Worm (Caenorhabditis elegans) whole organism, late embryonic: Measurements from ENCODE around the gene ctbp-1.

Experiments
- C08G9.2 ChIP-seq: sonication (generic microtip); optimal IDR thresholded peaks from 2 replicates; lab custom pipeline; 2016; ENCODE audit warnings: mild to moderate bottlenecking, missing genetic modification characterization, moderate library complexity, missing compliant biosample characterization
- C38D4.7 ChIP-seq: fragments of 200-800 bp; sonication (Bioruptor generic); optimal IDR thresholded peaks from 2 replicates; lab custom pipeline; 2018; ENCODE audit warnings: mild to moderate bottlenecking, missing genetic modification characterization, moderate library complexity, missing compliant biosample characterization
- K02D7.2 ChIP-seq: sonication (generic microtip); optimal IDR thresholded peaks from 2 replicates; lab custom pipeline; 2017; ENCODE audit warnings: mild to moderate bottlenecking, missing genetic modification characterization, missing compliant biosample characterization
- Y22D7AL.16 ChIP-seq: sonication (generic microtip); optimal IDR thresholded peaks from 2 replicates; lab custom pipeline; 2016; ENCODE audit warnings: missing genetic modification characterization, missing compliant biosample characterization
- ama-1 ChIP-seq: fragments of 150-350 bp; optimal IDR thresholded peaks from 2 replicates; lab custom pipeline; 2014
- ceh-18 ChIP-seq: sonication (generic microtip); optimal IDR thresholded peaks from 2 replicates; lab custom pipeline; 2016; ENCODE audit warnings: missing genetic modification characterization, missing compliant biosample characterization
- ceh-19 ChIP-seq: fragments of 200-800 bp; sonication (Bioruptor generic); optimal IDR thresholded peaks from 2 replicates; lab custom pipeline; 2018; ENCODE audit warnings: mild to moderate bottlenecking, missing genetic modification characterization, missing compliant biosample characterization
- ceh-22 ChIP-seq: sonication (generic microtip); optimal IDR thresholded peaks from 2 replicates; lab custom pipeline; 2017; ENCODE audit warnings: missing biosample characterization, missing genetic modification characterization
- ceh-24 ChIP-seq: sonication (generic microtip); optimal IDR thresholded peaks from 2 replicates; lab custom pipeline; 2016; ENCODE audit warnings: mild to moderate bottlenecking, missing genetic modification characterization, missing compliant biosample characterization
- ceh-31 ChIP-seq: sonication (generic microtip); optimal IDR thresholded peaks from 2 replicates; lab custom pipeline; 2016; ENCODE audit warnings: missing genetic modification characterization, missing compliant biosample characterization
- ceh-34 ChIP-seq: sonication (generic microtip); optimal IDR thresholded peaks from 2 replicates; lab custom pipeline; 2016; ENCODE audit warnings: mild to moderate bottlenecking, missing genetic modification characterization, missing compliant biosample characterization
- ceh-45 ChIP-seq: fragments of 200-800 bp; sonication (Bioruptor generic); IDR thresholded peaks from 2 replicates; pipeline ENCODE4 v1.3.6; 2022; ENCODE audit warnings: missing genetic modification reagents, missing genetic modification characterization, missing compliant biosample characterization
- ceh-48 ChIP-seq: sonication (generic microtip); optimal IDR thresholded peaks from 2 replicates; lab custom pipeline; 2016; ENCODE audit warnings: missing genetic modification characterization, inconsistent platforms, missing compliant biosample characterization
- ceh-6 ChIP-seq: fragments of 200-800 bp; sonication (Bioruptor generic); optimal IDR thresholded peaks from 2 replicates; lab custom pipeline; 2018; ENCODE audit warnings: mild to moderate bottlenecking, missing genetic modification characterization, missing compliant biosample characterization
- dmd-4 ChIP-seq: sonication (generic microtip); optimal IDR thresholded peaks from 2 replicates; lab custom pipeline; 2016; ENCODE audit warnings: borderline replicate concordance, missing genetic modification characterization, missing compliant biosample characterization
- elt-2 ChIP-seq: sonication (generic microtip); optimal IDR thresholded peaks from 2 replicates; lab custom pipeline; 2016; ENCODE audit warnings: missing genetic modification reagents, missing genetic modification characterization, missing compliant biosample characterization
- elt-4 ChIP-seq: sonication (generic microtip); optimal IDR thresholded peaks from 2 replicates; lab custom pipeline; 2016; ENCODE audit warnings: missing genetic modification characterization, missing compliant biosample characterization
- ets-4 ChIP-seq: sonication (generic microtip); optimal IDR thresholded peaks from 2 replicates; lab custom pipeline; 2016; ENCODE audit warnings: missing genetic modification characterization, missing compliant biosample characterization
- eyg-1 ChIP-seq: sonication (generic microtip); optimal IDR thresholded peaks from 2 replicates; lab custom pipeline; 2016; ENCODE audit warnings: missing genotype, missing genetic modification characterization, missing compliant biosample characterization
- fkh-10 ChIP-seq: fragments of 150-350 bp; optimal IDR thresholded peaks from 2 replicates; lab custom pipeline; 2014; ENCODE audit warnings: missing biosample characterization, missing genetic modification reagents, missing genetic modification characterization
- fkh-6 ChIP-seq: sonication (generic microtip); optimal IDR thresholded peaks from 2 replicates; lab custom pipeline; 2016; ENCODE audit warnings: missing genetic modification characterization, missing compliant biosample characterization
- gmeb-2 ChIP-seq: sonication (generic microtip); optimal IDR thresholded peaks from 2 replicates; lab custom pipeline; 2016; ENCODE audit warnings: missing genetic modification characterization, inconsistent platforms, missing compliant biosample characterization
- hlh-13 ChIP-seq: fragments of 200-800 bp; sonication (Bioruptor generic); optimal IDR thresholded peaks from 2 replicates; lab custom pipeline; 2018; ENCODE audit warnings: mild to moderate bottlenecking, missing genetic modification characterization, missing compliant biosample characterization
- hlh-6 ChIP-seq: sonication (generic microtip); optimal IDR thresholded peaks from 2 replicates; lab custom pipeline; 2016; ENCODE audit warnings: missing genotype, missing genetic modification characterization, missing compliant biosample characterization
- hlh-8 ChIP-seq: sonication (generic microtip); optimal IDR thresholded peaks from 2 replicates; lab custom pipeline; 2016; ENCODE audit warnings: missing genotype, missing genetic modification characterization, missing compliant biosample characterization
- lim-6 ChIP-seq: sonication (generic microtip); optimal IDR thresholded peaks from 2 replicates; lab custom pipeline; 2016; ENCODE audit warnings: missing genetic modification characterization, missing compliant biosample characterization
- lin-11 ChIP-seq: fragments of 200-800 bp; sonication (Bioruptor generic); optimal IDR thresholded peaks from 2 replicates; lab custom pipeline; 2018; ENCODE audit warnings: mild to moderate bottlenecking, missing genetic modification characterization, missing compliant biosample characterization
- nfya-1 ChIP-seq: sonication (generic microtip); optimal IDR thresholded peaks from 2 replicates; lab custom pipeline; 2017; ENCODE audit warnings: missing genetic modification characterization, mild to moderate bottlenecking, missing compliant biosample characterization, antibody characterized with exemption, moderate library complexity
- nhr-11 ChIP-seq: fragments of 150-350 bp; optimal IDR thresholded peaks from 2 replicates; lab custom pipeline; 2014; ENCODE audit warnings: missing biosample characterization, missing genetic modification characterization
- nhr-232 ChIP-seq: sonication (generic microtip); optimal IDR thresholded peaks from 2 replicates; lab custom pipeline; 2016; ENCODE audit warnings: missing genetic modification characterization, missing compliant biosample characterization
- odd-2 ChIP-seq: sonication (generic microtip); optimal IDR thresholded peaks from 2 replicates; lab custom pipeline; 2017; ENCODE audit warnings: antibody characterized with exemption, mild to moderate bottlenecking, missing genetic modification characterization, missing compliant biosample characterization
- pag-3 ChIP-seq: sonication (generic microtip); optimal IDR thresholded peaks from 2 replicates; lab custom pipeline; 2016; ENCODE audit warnings: missing compliant biosample characterization, missing genetic modification characterization, borderline replicate concordance
- pat-9 ChIP-seq: fragments of 200-800 bp; sonication (Bioruptor generic); optimal IDR thresholded peaks from 2 replicates; lab custom pipeline; 2018; ENCODE audit warnings: mild to moderate bottlenecking, missing genetic modification characterization, moderate library complexity, missing compliant biosample characterization
- pha-2 ChIP-seq: sonication (generic microtip); optimal IDR thresholded peaks from 2 replicates; lab custom pipeline; 2017; ENCODE audit warnings: mild to moderate bottlenecking, missing genetic modification characterization, missing compliant biosample characterization
- ref-2 ChIP-seq: sonication (generic microtip); optimal IDR thresholded peaks from 2 replicates; lab custom pipeline; 2016; ENCODE audit warnings: missing genetic modification characterization, missing compliant biosample characterization
- sdc-2 ChIP-seq: sonication (generic microtip); optimal IDR thresholded peaks from 2 replicates; lab custom pipeline; 2016; ENCODE audit warnings: missing genotype, missing genetic modification characterization, missing compliant biosample characterization
- sox-2 ChIP-seq: fragments of 200-800 bp; sonication (Bioruptor generic); IDR thresholded peaks from 2 replicates; pipeline ENCODE4 v1.3.6; 2022; ENCODE audit warnings: missing genetic modification reagents, missing genetic modification characterization, missing compliant biosample characterization
- sox-4 ChIP-seq: sonication (generic microtip); optimal IDR thresholded peaks from 2 replicates; lab custom pipeline; 2017; ENCODE audit warnings: mild to moderate bottlenecking, missing genetic modification characterization, inconsistent platforms, missing compliant biosample characterization
- syd-9 ChIP-seq: sonication (generic microtip); optimal IDR thresholded peaks from 2 replicates; lab custom pipeline; 2016; ENCODE audit warnings: mild to moderate bottlenecking, missing genetic modification characterization, moderate library complexity, missing compliant biosample characterization
- tbx-2 ChIP-seq: sonication (generic microtip); optimal IDR thresholded peaks from 2 replicates; lab custom pipeline; 2016; ENCODE audit warnings: missing genetic modification characterization, missing compliant biosample characterization
- unc-42 ChIP-seq: sonication (generic microtip); optimal IDR thresholded peaks from 2 replicates; lab custom pipeline; 2016; ENCODE audit warnings: missing genotype, missing genetic modification characterization, missing compliant biosample characterization
- unc-55 ChIP-seq: sonication (generic microtip); optimal IDR thresholded peaks from 2 replicates; lab custom pipeline; 2017; ENCODE audit warnings: missing biosample characterization, missing genetic modification reagents, missing genetic modification characterization
- zip-5 ChIP-seq: sonication (generic microtip); optimal IDR thresholded peaks from 2 replicates; lab custom pipeline; 2016; ENCODE audit warnings: missing genetic modification characterization, missing compliant biosample characterization

ctbp-1 gene

DNA sequence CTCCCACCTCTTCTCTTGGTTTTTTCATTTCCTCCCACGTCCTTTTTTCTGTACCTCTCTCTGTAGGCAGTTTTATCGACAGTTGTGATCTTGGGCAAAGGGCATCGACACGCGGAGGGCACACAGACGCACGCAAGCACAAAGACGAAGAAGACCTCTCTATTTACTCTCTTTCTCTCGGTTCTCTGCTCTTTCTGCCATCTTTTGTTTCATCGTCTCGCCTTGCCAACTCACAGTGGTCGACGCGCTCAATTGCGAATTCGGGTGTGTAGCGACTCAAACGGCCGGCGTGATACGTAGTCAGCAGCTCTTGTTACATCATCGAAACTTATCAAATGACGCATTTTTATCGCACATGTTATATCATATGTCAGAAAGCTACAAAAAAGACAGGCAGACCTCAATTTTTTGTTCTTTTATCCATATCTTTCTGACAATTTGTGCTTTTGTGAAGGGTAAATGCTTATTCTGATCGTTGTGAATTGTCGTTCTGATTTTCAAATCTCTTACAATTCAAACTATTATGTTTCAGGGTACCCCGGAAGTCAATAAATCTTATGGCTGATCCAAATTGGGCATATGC, 21.4 kb upstream of the ctbp-1 start, which contains the start of gene puf-9 (continued):
- peak; percentile 52 for TF ChIP-seq lim-6 (tag; lab: Kevin White, UChicago)
- TF ChIP-seq pha-2 (tag; lab: Kevin White, UChicago): peak; percentile 46
- peak; percentile 63 for TF ChIP-seq dmd-4 (tag; lab: Kevin White, UChicago)
- TF ChIP-seq elt-4 (tag; lab: Kevin White, UChicago): no peak
- TF ChIP-seq unc-42 (tag; lab: Kevin White, UChicago): peak; percentile 73
- TF ChIP-seq K02D7.2 (tag; lab: Kevin White, UChicago): peak; percentile 25
- TF ChIP-seq ref-2 (tag; lab: Kevin White, UChicago): peak; percentile 94
- TF ChIP-seq pag-3: no peak
- TF ChIP-seq nhr-11 (tag; lab: Kevin White, UChicago): no peak
- TF ChIP-seq ceh-6 (GFP tag; lab: Kevin White, UChicago): peak; percentile 49
- TF ChIP-seq sox-2 (GFP tag; lab: Robert Waterston, UW): peak; percentile 70
- peak; percentile 39 for TF ChIP-seq Y22D7AL.16 (tag; lab: Kevin White, UChicago)
- no peak for TF ChIP-seq ceh-45 (GFP tag; lab: Robert Waterston, UW)
- TF ChIP-seq pat-9: peak; percentile 54
- no peak for TF ChIP-seq sox-4 (tag; lab: Kevin White, UChicago)
- no peak for TF ChIP-seq hlh-6 (tag; lab: Kevin White, UChicago)
- TF ChIP-seq zip-5 (tag; lab: Kevin White, UChicago): no peak
- TF ChIP-seq ceh-19: peak; percentile 71
- TF ChIP-seq ama-1 (lab: Kevin White, UChicago): no peak
- peak; percentile 99 for TF ChIP-seq ceh-34 (tag; lab: Kevin White, UChicago)
- TF ChIP-seq eyg-1 (tag; lab: Kevin White, UChicago): no peak
- peak; percentile 71 for TF ChIP-seq syd-9 (tag; lab: Kevin White, UChicago)
- peak; percentile 92 for TF ChIP-seq nfya-1 (tag; lab: Kevin White, UChicago)
- peak; percentile 99 for TF ChIP-seq ceh-18
- TF ChIP-seq ets-4 (tag; lab: Kevin White, UChicago): peak; percentile 72
- TF ChIP-seq gmeb-2 (tag; lab: Kevin White, UChicago): peak; percentile 22
- peak; percentile 9 for TF ChIP-seq hlh-8 (tag; lab: Kevin White, UChicago)
- no peak for TF ChIP-seq C38D4.7
- TF ChIP-seq fkh-10 (GFP tag; lab: Kevin White, UChicago): no peak
- no peak for TF ChIP-seq hlh-13 (GFP tag; lab: Kevin White, UChicago)
- peak; percentile 97 for TF ChIP-seq elt-2 (tag; lab: Kevin White, UChicago)
- no peak for TF ChIP-seq ceh-24 (tag; lab: Kevin White, UChicago)

ce11 chrX:5847268-5847667, 15.2 kb upstream of the ctbp-1 start:
- TF ChIP-seq unc-55 (GFP tag; lab: Kevin White, UChicago): peak; percentile 0
- peak; percentile 32 for TF ChIP-seq ceh-48 (tag; lab: Kevin White, UChicago)
- TF ChIP-seq ceh-31 (tag; lab: Kevin White, UChicago): peak; percentile 64
- peak; percentile 7 for TF ChIP-seq unc-42 (tag; lab: Kevin White, UChicago)
- peak; percentile 21; the same call in 1 of the 2 replicates for TF ChIP-seq sox-2 (GFP tag; lab: Robert Waterston, UW)
- no peak for TF ChIP-seq C08G9.2 (tag; lab: Kevin White, UChicago)
- TF ChIP-seq zip-5 (tag; lab: Kevin White, UChicago): no peak
- peak; percentile 18 for TF ChIP-seq tbx-2 (tag; lab: Kevin White, UChicago)

- TF ChIP-seq unc-55 (GFP tag; lab: Kevin White, UChicago) (no peak), unc-42 (tag; lab: Kevin White, UChicago) (no peak), odd-2 (tag; lab: Kevin White, UChicago) (no peak), lin-11 (no peak), pha-2 (tag; lab: Kevin White, UChicago) (no peak), sdc-2 (tag; lab: Kevin White, UChicago) (no peak), pat-9 (no peak), sox-4 (tag; lab: Kevin White, UChicago) (no peak), sox-2 (GFP tag; lab: Robert Waterston, UW) (no peak), syd-9 (tag; lab: Kevin White, UChicago) (no peak), nhr-232 (tag; lab: Kevin White, UChicago) (no peak), ref-2 (tag; lab: Kevin White, UChicago) (no peak), ceh-34 (tag; lab: Kevin White, UChicago) (no peak), fkh-6 (tag; lab: Kevin White, UChicago) (no peak), ceh-45 (GFP tag; lab: Robert Waterston, UW) (no peak), ceh-22 (no peak), eyg-1 (tag; lab: Kevin White, UChicago) (no peak)
These were observed 13.8 kb upstream of the ctbp-1 start, which contains the start of gene atat-2 for ce11 chrX:5848703-5849102. atat-2 (plus strand) TSS chrX:5849100.
